Fruit fly (Drosophila melanogaster): Measurements from ENCODE around the gene CG12426.

DNA sequence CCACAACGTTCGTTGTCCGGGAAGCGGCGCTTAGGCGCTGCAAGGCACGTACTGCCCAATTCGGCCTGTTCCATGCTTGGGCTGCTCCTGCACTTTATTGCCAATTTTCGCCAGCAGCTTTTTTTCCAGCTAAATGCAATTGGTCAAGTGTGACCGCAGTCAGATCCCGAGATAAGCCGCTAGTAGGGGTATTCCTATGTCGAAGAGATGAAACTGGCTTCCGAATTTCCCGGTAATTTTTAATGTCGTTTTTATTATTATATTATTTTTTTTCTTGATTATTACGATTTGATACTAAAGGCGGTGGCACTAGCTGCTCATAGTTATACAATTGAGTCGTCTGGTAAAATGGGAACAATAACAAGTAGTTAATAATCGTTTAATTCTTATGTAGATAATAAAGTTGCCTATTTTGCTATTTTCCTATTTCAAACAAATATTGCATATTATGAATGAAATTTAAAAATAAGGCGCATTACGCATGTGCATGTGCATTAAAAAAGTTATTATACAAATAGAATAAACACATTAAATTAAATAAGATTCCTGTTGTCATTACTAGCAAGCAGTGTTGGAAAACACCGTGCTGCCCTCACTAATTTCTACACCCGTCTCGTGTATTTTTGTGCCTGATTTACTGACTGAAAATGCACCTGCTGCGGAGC, 44.3 kb upstream of the CG12426 start, which contains the start of the genes CG5003 and mRpS22:
- TF ChIP-seq CG7045 (GFP tag; optimal IDR thresholded peaks at IDR 0.05) (peak; percentile 68), CG1620 (GFP tag; optimal IDR thresholded peaks at IDR 0.05) (peak; percentile 76), CG11617 (GFP tag; optimal IDR thresholded peaks at IDR 0.05) (peak; percentile 78)

Data from whole organism, adult.